Fruit fly (Drosophila melanogaster): Measurements from ENCODE around the gene KLHL18.

The KLHL18 gene

dm6 chr3R:12016828-12017280 is 6.6 kb upstream of the KLHL18 start, which contains the start of the genes DCAF12 and Spt3 (continued):
- TF ChIP-seq sqz (GFP tag; optimal IDR thresholded peaks at IDR 0.05) (no peak), CG7556 (GFP tag; optimal IDR thresholded peaks at IDR 0.05) (no peak), nerfin-1 (tag; optimal IDR thresholded peaks at IDR 0.05) (peak; percentile 54), Oli (tag; optimal IDR thresholded peaks at IDR 0.05) (peak; percentile 36), bsh (GFP tag; optimal IDR thresholded peaks at IDR 0.05) (no peak), row (GFP tag; IDR thresholded peaks at IDR 0.05) (peak; percentile 97), Myb (GFP tag; optimal IDR thresholded peaks at IDR 0.05) (no peak), Meics (GFP tag; optimal IDR thresholded peaks at IDR 0.05) (no peak), BtbVII (GFP tag; optimal IDR thresholded peaks at IDR 0.05) (no peak), Opbp (GFP tag; IDR thresholded peaks at IDR 0.05; ENCODE audit: partially characterized antibody) (peak; percentile 90), CG12744 (GFP tag; optimal IDR thresholded peaks at IDR 0.05) (no peak), chif (GFP tag; optimal IDR thresholded peaks at IDR 0.05) (no peak), dimm (GFP tag; IDR thresholded peaks at IDR 0.05) (no peak), dmrt99B (tag; optimal IDR thresholded peaks at IDR 0.05) (no peak), CG2678 (tag; optimal IDR thresholded peaks at IDR 0.05) (no peak), CG3281 (GFP tag; optimal IDR thresholded peaks at IDR 0.05) (peak; percentile 63), CG12219 (GFP tag; optimal IDR thresholded peaks at IDR 0.05) (no peak), CG15514 (GFP tag; optimal IDR thresholded peaks at IDR 0.05) (peak; percentile 99), D19B (GFP tag; optimal IDR thresholded peaks at IDR 0.05) (peak; percentile 10), ftz-f1 (GFP tag; optimal IDR thresholded peaks at IDR 0.05) (no peak), ara (GFP tag; IDR thresholded peaks at IDR 0.05) (no peak), Mrtf (GFP tag; IDR thresholded peaks at IDR 0.05) (0 out of 3 replicates have a peak, but pooled peaks have one; percentile 26), Jarid2 (GFP tag; optimal IDR thresholded peaks at IDR 0.05) (no peak), Dref (GFP tag; IDR thresholded peaks at IDR 0.05) (0 out of 2 replicates have a peak, but pooled peaks have one; percentile 25), gfzf (GFP tag; optimal IDR thresholded peaks at IDR 0.05) (no peak), CG10366 (GFP tag; IDR thresholded peaks at IDR 0.05) (peak; percentile 35; the same call in 1 of the 2 replicates), gem (tag; optimal IDR thresholded peaks at IDR 0.05) (peak; percentile 81), Blimp-1 (GFP tag; optimal IDR thresholded peaks at IDR 0.05) (peak; percentile 48), CG8765 (GFP tag; IDR thresholded peaks at IDR 0.05) (0 out of 2 replicates have a peak, but pooled peaks have one; percentile 12), CG12942 (GFP tag; optimal IDR thresholded peaks at IDR 0.05) (no peak), her (GFP tag; optimal IDR thresholded peaks at IDR 0.05) (no peak), H2.0 (GFP tag; IDR thresholded peaks at IDR 0.05) (0 out of 2 replicates have a peak, but pooled peaks have one; percentile 23), tll (GFP tag; optimal IDR thresholded peaks at IDR 0.05) (peak in 1 of 2 experiments; percentile 59), vfl (GFP tag; optimal IDR thresholded peaks at IDR 0.05) (no peak), zen2 (GFP tag; IDR thresholded peaks at IDR 0.05; ENCODE audit: partially characterized antibody) (peak; percentile 77; the same call in 2 of the 3 replicates), CG6854 (GFP tag; optimal IDR thresholded peaks at IDR 0.05) (peak; percentile 20), Poxn (GFP tag; IDR thresholded peaks at IDR 0.05) (no peak), jing (GFP tag; optimal IDR thresholded peaks at IDR 0.05) (no peak), CG2712 (tag; optimal IDR thresholded peaks at IDR 0.05) (peak; percentile 81), cas (GFP tag; IDR thresholded peaks at IDR 0.05) (0 out of 2 replicates have a peak, but pooled peaks have one; percentile 33), Trl (optimal IDR thresholded peaks at IDR 0.05) (no peak), Trl (GFP tag; optimal IDR thresholded peaks at IDR 0.05) (no peak), CG2875 (GFP tag; optimal IDR thresholded peaks at IDR 0.05) (no peak), CG7928 (GFP tag; optimal IDR thresholded peaks at IDR 0.05) (peak; percentile 5), CG14860 (GFP tag; IDR thresholded peaks at IDR 0.05; ENCODE audit: partially characterized antibody) (peak; percentile 95), CG18599 (GFP tag; optimal IDR thresholded peaks at IDR 0.05) (peak; percentile 62), caup (GFP tag; optimal IDR thresholded peaks at IDR 0.05; ENCODE audit: severe bottlenecking) (peak; percentile 61), CkIIα-i1 (GFP tag; IDR thresholded peaks at IDR 0.05) (no peak), CG17186 (GFP tag; optimal IDR thresholded peaks at IDR 0.05) (peak; percentile 2)
